Fruit fly (Drosophila melanogaster) whole organism, wandering third instar larva: ENCODE measurements around the gene CG6933.

Experiments
- Abd-B ChIP-seq: fragments of >200 bp; optimal IDR thresholded peaks from 2 replicates; lab custom pipeline; 2017; ENCODE audit warnings: missing biosample characterization, missing genetic modification characterization
- CrebA ChIP-seq: fragments of 200-800 bp; sonication (Bioruptor generic); optimal IDR thresholded peaks from 2 replicates; lab custom pipeline; 2016; ENCODE audit warnings: missing biosample characterization, mild to moderate bottlenecking, missing genetic modification characterization, borderline replicate concordance
- Dif ChIP-seq: fragments of 200-275, 200-300 bp; sonication (Bioruptor generic); optimal IDR thresholded peaks from 2 replicates; lab custom pipeline; 2018; ENCODE audit warnings: missing biosample characterization, missing genetic modification characterization; ENCODE audit not compliant: partially characterized antibody
- Myc ChIP-seq: fragments of >200 bp; optimal IDR thresholded peaks from 2 replicates; lab custom pipeline; 2017
- dl ChIP-seq, 2 experiments: fragments of 175-275, 200-275 bp in 1 of 2; fragments of 200-275 bp in 1 of 2; sonication (Bioruptor generic); optimal IDR thresholded peaks; lab custom pipeline; 2018; ENCODE audit warnings: mild to moderate bottlenecking in 2 of 2, missing biosample characterization in 2 of 2, missing genetic modification characterization in 2 of 2, moderate library complexity in 2 of 2; ENCODE audit not compliant: partially characterized antibody in 2 of 2, insufficient read depth in 1 of 2
- dmrt93B ChIP-seq: fragments of 200-800 bp; sonication (Bioruptor generic); optimal IDR thresholded peaks from 2 replicates; lab custom pipeline; 2018; ENCODE audit warnings: missing biosample characterization, mild to moderate bottlenecking, missing genetic modification characterization
- dsf ChIP-seq: sonication (Bioruptor generic); optimal IDR thresholded peaks from 2 replicates; lab custom pipeline; 2016; ENCODE audit warnings: missing biosample characterization, missing genetic modification characterization, borderline replicate concordance
- foxo ChIP-seq, 2 experiments: fragments of 200-800 bp; sonication (Bioruptor generic); optimal IDR thresholded peaks; 2 replicates in 1 of 2; 3 replicates in 1 of 2; lab custom pipeline; 2016 to 2017; ENCODE audit warnings: missing biosample characterization in 2 of 2, missing genetic modification characterization in 2 of 2
- fru ChIP-seq: fragments of 200-800 bp; sonication (Bioruptor generic); optimal IDR thresholded peaks from 3 replicates; lab custom pipeline; 2016; ENCODE audit warnings: missing biosample characterization, mild to moderate bottlenecking, missing genetic modification characterization
- h ChIP-seq: fragments of 200-800 bp; sonication (Bioruptor generic); optimal IDR thresholded peaks from 3 replicates; lab custom pipeline; 2016; ENCODE audit warnings: missing biosample characterization, mild to moderate bottlenecking, missing genetic modification characterization
- rgr ChIP-seq: fragments of 200-800 bp; sonication (Bioruptor generic); optimal IDR thresholded peaks from 3 replicates; lab custom pipeline; 2016; ENCODE audit warnings: missing biosample characterization, mild to moderate bottlenecking, missing genetic modification characterization

- TF ChIP-seq foxo (GFP tag; optimal IDR thresholded peaks at IDR 0.05; lab: Kevin White, UChicago) (no peak), rgr (GFP tag; lab: Kevin White, UChicago) (no peak), dl (GFP tag; optimal IDR thresholded peaks at IDR 0.05; lab: Kevin White, UChicago; ENCODE audit: insufficient read depth in 1 of 2, partially characterized antibody in 2 of 2) (no peak), Abd-B (GFP tag; lab: Kevin White, UChicago) (no peak), Dif (GFP tag; lab: Kevin White, UChicago) (no peak), dmrt93B (GFP tag; lab: Kevin White, UChicago) (no peak), CrebA (GFP tag; lab: Kevin White, UChicago) (no peak), dsf (GFP tag; lab: Kevin White, UChicago) (no peak), fru (GFP tag; lab: Kevin White, UChicago) (no peak), h (GFP tag; lab: Kevin White, UChicago) (no peak), Myc (lab: Kevin White, UChicago) (no peak)
Observed at dm6 chr3L:20241163-20241970, 21.1 kb upstream of the CG6933 start, which contains the start of the genes CG6951 and CG17233.
